Fruit fly (Drosophila melanogaster): ENCODE measurements around the gene Mettl3.
A peak's percentile ranks its signal among the peaks of the same experiment; 100 is the strongest.

Gene Mettl3

DNA sequence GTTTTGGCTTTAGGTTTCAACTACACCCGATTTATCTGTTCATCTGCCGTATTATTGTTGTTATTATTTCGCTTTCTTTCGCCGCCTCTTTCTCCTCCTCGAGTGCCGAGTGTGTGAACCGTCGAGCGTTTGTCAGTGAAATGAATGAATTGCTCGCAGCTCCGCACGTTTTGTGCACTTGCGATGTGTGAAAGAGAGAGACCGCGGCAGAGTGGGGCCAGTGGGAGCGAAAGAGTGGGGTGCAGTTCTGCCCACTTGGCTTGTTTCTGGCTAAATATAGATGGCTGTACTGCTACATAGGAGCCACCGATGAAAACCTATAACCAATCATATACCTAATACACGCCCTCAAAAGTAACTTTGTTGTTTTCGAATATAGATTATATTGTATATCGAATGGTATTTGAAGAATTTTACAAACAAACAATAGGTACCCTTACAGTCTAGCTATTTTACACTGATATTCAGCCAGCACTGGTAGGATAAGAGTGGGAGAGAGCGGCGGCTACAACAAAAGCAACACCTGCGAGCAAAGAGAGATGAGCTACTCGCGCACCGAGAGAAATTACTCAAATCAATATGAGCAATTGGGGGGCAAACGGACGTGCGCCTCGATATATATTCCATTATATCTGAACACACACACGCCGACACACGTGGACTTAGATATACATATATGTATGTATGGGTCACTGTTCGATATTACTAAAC lies 25.4 kb upstream of the Mettl3 start (continued):
- TF ChIP-seq CG3726 (GFP tag; IDR thresholded peaks at IDR 0.05) = no peak
- TF ChIP-seq p53 (GFP tag; optimal IDR thresholded peaks at IDR 0.05) = no peak
- TF ChIP-seq ci (GFP tag; IDR thresholded peaks at IDR 0.05) = peak; percentile 45; the same call in 2 of the 3 replicates
- peak; percentile 31; the same call in 1 of the 3 replicates for TF ChIP-seq CG17361 (GFP tag; IDR thresholded peaks at IDR 0.05)
- no peak for TF ChIP-seq CG15011 (GFP tag; optimal IDR thresholded peaks at IDR 0.05)
- TF ChIP-seq Fer1 (GFP tag; optimal IDR thresholded peaks at IDR 0.05) = peak; percentile 9
- no peak for TF ChIP-seq CkIIα-i1 (GFP tag; IDR thresholded peaks at IDR 0.05)
- no peak for TF ChIP-seq ind (GFP tag; optimal IDR thresholded peaks at IDR 0.05)
- peak; percentile 2 for TF ChIP-seq nmo (GFP tag; optimal IDR thresholded peaks at IDR 0.05)
- TF ChIP-seq PHDP (tag; optimal IDR thresholded peaks at IDR 0.05) = no peak
- no peak for TF ChIP-seq Vsx1 (GFP tag; optimal IDR thresholded peaks at IDR 0.05)
- TF ChIP-seq CG12769 (tag; optimal IDR thresholded peaks at IDR 0.05) = peak; percentile 2
- no peak for TF ChIP-seq dm (GFP tag; optimal IDR thresholded peaks at IDR 0.05)
- no peak for TF ChIP-seq gce (GFP tag; IDR thresholded peaks at IDR 0.05)
- peak; percentile 62; the same call in 1 of the 3 replicates for TF ChIP-seq CG2199 (GFP tag; IDR thresholded peaks at IDR 0.05)
- TF ChIP-seq CG17802 (tag; optimal IDR thresholded peaks at IDR 0.05) = no peak
- TF ChIP-seq CG10366 (GFP tag; IDR thresholded peaks at IDR 0.05) = no peak
- no peak for TF ChIP-seq Six4 (GFP tag; optimal IDR thresholded peaks at IDR 0.05)
- no peak for TF ChIP-seq nerfin-1 (tag; optimal IDR thresholded peaks at IDR 0.05)
- TF ChIP-seq Ets97D (GFP tag; optimal IDR thresholded peaks at IDR 0.05) = no peak
- TF ChIP-seq CG34422 (GFP tag; IDR thresholded peaks at IDR 0.05) = no peak
- no peak for TF ChIP-seq run (tag; optimal IDR thresholded peaks at IDR 0.05)
- no peak for TF ChIP-seq tgo (GFP tag; IDR thresholded peaks at IDR 0.05)
- TF ChIP-seq sqz (GFP tag; optimal IDR thresholded peaks at IDR 0.05) = no peak
- no peak for TF ChIP-seq jing (GFP tag; optimal IDR thresholded peaks at IDR 0.05)
- TF ChIP-seq abd-A (tag; optimal IDR thresholded peaks at IDR 0.05) = no peak
- no peak for TF ChIP-seq CG7357 (GFP tag; IDR thresholded peaks at IDR 0.05)
- TF ChIP-seq Taf1 (GFP tag; IDR thresholded peaks at IDR 0.05) = peak; percentile 24; the same call in 1 of the 2 replicates
- 0 out of 2 replicates have a peak, but pooled peaks have one; percentile 4 for TF ChIP-seq ranshi (GFP tag; IDR thresholded peaks at IDR 0.05)
- peak; percentile 48; the same call in 1 of the 2 replicates for TF ChIP-seq Bgb (GFP tag; IDR thresholded peaks at IDR 0.05; ENCODE audit: partially characterized antibody)
- peak; percentile 6 for TF ChIP-seq CG4424 (GFP tag; optimal IDR thresholded peaks at IDR 0.05)
- peak; percentile 11 for TF ChIP-seq dmrt99B (tag; optimal IDR thresholded peaks at IDR 0.05)
- no peak for TF ChIP-seq corto (GFP tag; optimal IDR thresholded peaks at IDR 0.05)
- no peak for TF ChIP-seq Antp (GFP tag; optimal IDR thresholded peaks at IDR 0.05)
- TF ChIP-seq CG1233 (GFP tag; optimal IDR thresholded peaks at IDR 0.05) = no peak
- no peak for TF ChIP-seq zen2 (GFP tag; IDR thresholded peaks at IDR 0.05; ENCODE audit: partially characterized antibody)
- TF ChIP-seq CG1529 (GFP tag; optimal IDR thresholded peaks at IDR 0.05) = no peak
- no peak for TF ChIP-seq cato (GFP tag; optimal IDR thresholded peaks at IDR 0.05; ENCODE audit: borderline replicate concordance)
- TF ChIP-seq CG14667 (GFP tag; IDR thresholded peaks at IDR 0.05) = 0 out of 2 replicates have a peak, but pooled peaks have one; percentile 18
- no peak for TF ChIP-seq Mad (GFP tag; optimal IDR thresholded peaks at IDR 0.05)
- TF ChIP-seq NfI (GFP tag; optimal IDR thresholded peaks at IDR 0.05) = no peak
- no peak for TF ChIP-seq CG9727 (GFP tag; optimal IDR thresholded peaks at IDR 0.05)
- no peak for TF ChIP-seq E2f2 (GFP tag; IDR thresholded peaks at IDR 0.05)
- no peak for TF ChIP-seq gfzf (GFP tag; optimal IDR thresholded peaks at IDR 0.05)
- no peak for TF ChIP-seq TFAM (GFP tag; optimal IDR thresholded peaks at IDR 0.05)
- TF ChIP-seq Hsf (GFP tag; optimal IDR thresholded peaks at IDR 0.05) = no peak
- TF ChIP-seq CG9215 (GFP tag; IDR thresholded peaks at IDR 0.05) = no peak
- peak; percentile 70 for TF ChIP-seq cwo (GFP tag; optimal IDR thresholded peaks at IDR 0.05)
- peak; percentile 11 for TF ChIP-seq kay (GFP tag; optimal IDR thresholded peaks at IDR 0.05)
- no peak for TF ChIP-seq pros (GFP tag; optimal IDR thresholded peaks at IDR 0.05)

Data from whole organism, embryonic.